Worm (Caenorhabditis elegans) whole organism, young adult: Measurements from ENCODE around the gene dao-3.

Source experiments
- B0261.1 ChIP-seq: sonication (generic microtip); optimal IDR thresholded peaks from 2 replicates; lab custom pipeline; 2016; ENCODE audit warnings: mild to moderate bottlenecking, missing genetic modification characterization, moderate library complexity, missing compliant biosample characterization
- B0336.3 ChIP-seq: fragments of 200-800 bp; sonication (Bioruptor generic); IDR thresholded peaks from 2 replicates; pipeline ENCODE4 v1.3.6; 2022; ENCODE audit warnings: missing genetic modification characterization, missing compliant biosample characterization
- F23B12.7 ChIP-seq: sonication (generic microtip); optimal IDR thresholded peaks from 2 replicates; lab custom pipeline; 2017; ENCODE audit warnings: missing genetic modification characterization, mild to moderate bottlenecking, missing compliant biosample characterization, antibody characterized with exemption, moderate library complexity; ENCODE audit not compliant: insufficient read depth
- F49E8.2 ChIP-seq: sonication (generic microtip); optimal IDR thresholded peaks from 3 replicates; lab custom pipeline; 2017; ENCODE audit warnings: missing genetic modification characterization, mild to moderate bottlenecking, missing compliant biosample characterization, antibody characterized with exemption, moderate library complexity; ENCODE audit not compliant: insufficient read depth
- F55B11.4 ChIP-seq: sonication (generic microtip); optimal IDR thresholded peaks from 2 replicates; lab custom pipeline; 2016; ENCODE audit warnings: missing compliant biosample characterization, missing genetic modification characterization, borderline replicate concordance; ENCODE audit not compliant: insufficient read depth
- Y53F4B.3 ChIP-seq: fragments of 200-800 bp; sonication (Bioruptor generic); IDR thresholded peaks from 2 replicates; pipeline ENCODE4 v1.3.6; 2022; ENCODE audit warnings: missing genetic modification reagents, missing genetic modification characterization, missing compliant biosample characterization
- Y56A3A.18 ChIP-seq: fragments of 200-800 bp; sonication (Bioruptor generic); IDR thresholded peaks from 2 replicates; pipeline ENCODE4 v1.3.6; 2022; ENCODE audit warnings: missing genetic modification reagents, missing genetic modification characterization, missing compliant biosample characterization
- Y79H2A.3 ChIP-seq: fragments of 200-800 bp; sonication (Bioruptor generic); conservative IDR thresholded peaks from 2 replicates; pipeline ENCODE4 v1.3.6; 2022; ENCODE audit warnings: missing genetic modification reagents, missing genetic modification characterization, missing compliant biosample characterization
- attf-3 ChIP-seq: fragments of 200-800 bp; sonication (Bioruptor generic); conservative IDR thresholded peaks from 2 replicates; pipeline ENCODE4 v1.3.6; 2022; ENCODE audit warnings: missing genetic modification reagents, missing genetic modification characterization, missing compliant biosample characterization
- attf-6 ChIP-seq: fragments of 200-800 bp; sonication (Bioruptor generic); IDR thresholded peaks from 2 replicates; pipeline ENCODE4 v1.3.6; 2022; ENCODE audit warnings: missing genetic modification reagents, missing genetic modification characterization, missing compliant biosample characterization
- ceh-100 ChIP-seq: fragments of 200-800 bp; sonication (Bioruptor generic); IDR thresholded peaks from 2 replicates; pipeline ENCODE4 v1.3.6; 2022; ENCODE audit warnings: missing genetic modification reagents, missing genetic modification characterization, missing compliant biosample characterization
- ceh-40 ChIP-seq: fragments of 200-800 bp; sonication (Bioruptor generic); IDR thresholded peaks from 2 replicates; pipeline ENCODE4 v1.3.6; 2022; ENCODE audit warnings: missing genetic modification characterization, missing compliant biosample characterization
- ekl-4 ChIP-seq: fragments of 200-800 bp; sonication (Bioruptor generic); IDR thresholded peaks from 2 replicates; pipeline ENCODE4 v1.3.6; 2022; ENCODE audit warnings: missing genetic modification reagents, missing genetic modification characterization, missing compliant biosample characterization
- him-1 ChIP-seq: sonication (generic microtip); optimal IDR thresholded peaks from 2 replicates; lab custom pipeline; 2016; ENCODE audit warnings: missing genotype, missing genetic modification reagents, missing genetic modification characterization, missing compliant biosample characterization
- hlh-26 ChIP-seq: fragments of 200-800 bp; sonication (Bioruptor generic); conservative IDR thresholded peaks from 2 replicates; pipeline ENCODE4 v1.3.6; 2022; ENCODE audit warnings: missing genetic modification reagents, missing genetic modification characterization, missing compliant biosample characterization
- hmg-20 ChIP-seq: fragments of 200-800 bp; sonication (Bioruptor generic); IDR thresholded peaks from 2 replicates; pipeline ENCODE4 v1.3.6; 2022; ENCODE audit warnings: missing genetic modification reagents, missing genetic modification characterization, missing compliant biosample characterization
- hrde-1 ChIP-seq: sonication (generic microtip); optimal IDR thresholded peaks from 2 replicates; lab custom pipeline; 2016; ENCODE audit warnings: missing genetic modification characterization, mild to moderate bottlenecking, missing compliant biosample characterization, moderate library complexity, missing genotype, missing genetic modification reagents, borderline replicate concordance
- hsf-1 ChIP-seq: fragments of 200-800 bp; sonication (Bioruptor generic); IDR thresholded peaks from 2 replicates; pipeline ENCODE4 v1.3.6; 2022; ENCODE audit warnings: missing genetic modification reagents, missing genetic modification characterization, missing compliant biosample characterization
- lag-1 ChIP-seq: fragments of 200-800 bp; sonication (Bioruptor generic); IDR thresholded peaks from 2 replicates; pipeline ENCODE4 v1.3.6; 2022; ENCODE audit warnings: missing genetic modification reagents, missing genetic modification characterization, missing compliant biosample characterization
- let-607 ChIP-seq, 2 experiments: fragments of 200-800 bp in 1 of 2; sonication (Bioruptor generic) in 1 of 2; sonication (generic microtip) in 1 of 2; optimal IDR thresholded peaks; 2 replicates each; lab custom pipeline; 2016 to 2018; ENCODE audit warnings: mild to moderate bottlenecking in 2 of 2, missing compliant biosample characterization in 2 of 2, missing genetic modification characterization in 2 of 2, moderate library complexity in 2 of 2, missing genotype in 1 of 2
- lin-40 ChIP-seq: sonication (generic microtip); optimal IDR thresholded peaks from 2 replicates; lab custom pipeline; 2016; ENCODE audit warnings: missing genetic modification characterization, mild to moderate bottlenecking, missing compliant biosample characterization, missing genotype, missing genetic modification reagents
- madf-10 ChIP-seq: sonication (generic microtip); optimal IDR thresholded peaks from 2 replicates; lab custom pipeline; 2016; ENCODE audit warnings: mild to moderate bottlenecking, missing genetic modification characterization, missing compliant biosample characterization
- madf-8 ChIP-seq: fragments of 200-800 bp; sonication (Bioruptor generic); conservative IDR thresholded peaks from 2 replicates; pipeline ENCODE4 v1.3.6; 2022; ENCODE audit warnings: missing genetic modification reagents, missing genetic modification characterization, missing compliant biosample characterization
- nfya-2 ChIP-seq: fragments of 200-800 bp; sonication (Bioruptor generic); IDR thresholded peaks from 2 replicates; pipeline ENCODE4 v1.3.6; 2022; ENCODE audit warnings: missing genetic modification reagents, missing genetic modification characterization, missing compliant biosample characterization
- rcor-1 ChIP-seq: fragments of 200-800 bp; sonication (Bioruptor generic); IDR thresholded peaks from 2 replicates; pipeline ENCODE4 v1.3.6; 2022; ENCODE audit warnings: missing genetic modification reagents, missing genetic modification characterization, missing compliant biosample characterization
- sdz-38 ChIP-seq: sonication (generic microtip); optimal IDR thresholded peaks from 2 replicates; lab custom pipeline; 2016; ENCODE audit warnings: missing genotype, missing genetic modification characterization, missing compliant biosample characterization
- snpc-3.4 ChIP-seq: sonication (generic microtip); optimal IDR thresholded peaks from 2 replicates; lab custom pipeline; 2017; ENCODE audit warnings: missing genetic modification characterization, mild to moderate bottlenecking, missing compliant biosample characterization, antibody characterized with exemption, moderate library complexity, missing genotype, missing genetic modification reagents
- snpc-4 ChIP-seq, 5 experiments: fragments of 150-350 bp in 1 of 5; sonication (generic microtip) in 4 of 5; optimal IDR thresholded peaks; 2 replicates each; lab custom pipeline; 2014 to 2018; ENCODE audit warnings: missing genetic modification characterization in 5 of 5, missing biosample characterization in 3 of 5, antibody characterized with exemption in 2 of 5, mild to moderate bottlenecking in 2 of 5, missing compliant biosample characterization in 2 of 5, missing genotype in 2 of 5, moderate library complexity in 2 of 5, missing genetic modification reagents in 1 of 5
- unc-130 ChIP-seq: sonication (generic microtip); optimal IDR thresholded peaks from 2 replicates; lab custom pipeline; 2016; ENCODE audit warnings: missing genetic modification reagents, missing genetic modification characterization, missing compliant biosample characterization
- unc-62 ChIP-seq: fragments of 150-350 bp; optimal IDR thresholded peaks from 2 replicates; lab custom pipeline; 2014; ENCODE audit warnings: missing biosample characterization, missing genetic modification reagents, missing genetic modification characterization
- zfh-2 ChIP-seq: fragments of 200-800 bp; sonication (Bioruptor generic); conservative IDR thresholded peaks from 2 replicates; pipeline ENCODE4 v1.3.6; 2022; ENCODE audit warnings: missing genetic modification reagents, missing genetic modification characterization, missing compliant biosample characterization
- zim-3 ChIP-seq: sonication (generic microtip); optimal IDR thresholded peaks from 2 replicates; lab custom pipeline; 2017; ENCODE audit warnings: mild to moderate bottlenecking, missing genetic modification characterization, moderate library complexity, missing compliant biosample characterization
- ztf-25 ChIP-seq: fragments of 200-800 bp; sonication (Bioruptor generic); IDR thresholded peaks from 2 replicates; pipeline ENCODE4 v1.3.6; 2022; ENCODE audit warnings: missing genetic modification reagents, missing genetic modification characterization, missing compliant biosample characterization

dao-3 gene

ce11 chrX:8086450-8086724, at the start of gene dao-3:
dao-3 (minus strand) TSS chrX:8086550.
- TF ChIP-seq lag-1 (GFP tag; lab: Robert Waterston, UW) (no peak), ekl-4 (GFP tag; lab: Robert Waterston, UW) (no peak)
- TF ChIP-seq, all 124 proteins: peak for 0

ce11 chrX:8129543-8129942, 43.2 kb upstream of the dao-3 start, which contains the start of gene frpr-1:
frpr-1 (minus strand) TSS chrX:8129643.
- no peak for TF ChIP-seq nfya-2
- TF ChIP-seq let-607 (tag; optimal IDR thresholded peaks at IDR 0.05; lab: Kevin White, UChicago), result no peak
- no peak for TF ChIP-seq Y56A3A.18 (GFP tag; lab: Robert Waterston, UW)
- no peak for TF ChIP-seq ceh-100 (GFP tag; lab: Robert Waterston, UW)
- no peak for TF ChIP-seq sdz-38
- no peak for TF ChIP-seq Y53F4B.3
- no peak for TF ChIP-seq ceh-40 (GFP tag; lab: Robert Waterston, UW)
- TF ChIP-seq rcor-1 (GFP tag; lab: Robert Waterston, UW), result no peak
- TF ChIP-seq B0261.1, result no peak
- TF ChIP-seq hrde-1 (tag; lab: Kevin White, UChicago), result no peak
- TF ChIP-seq madf-10 (tag; lab: Kevin White, UChicago), result no peak
- no peak for TF ChIP-seq F49E8.2 (tag; lab: Kevin White, UChicago)
- TF ChIP-seq B0336.3 (GFP tag; lab: Robert Waterston, UW), result no peak
- TF ChIP-seq attf-6, result no peak
- no peak for TF ChIP-seq snpc-4 (GFP tag; optimal IDR thresholded peaks at IDR 0.05; lab: Kevin White, UChicago)
- no peak for TF ChIP-seq snpc-4 (tag; optimal IDR thresholded peaks at IDR 0.05; lab: Kevin White, UChicago)
- no peak for TF ChIP-seq hsf-1 (GFP tag; lab: Robert Waterston, UW)
- TF ChIP-seq, all 124 proteins: peak for 0

ce11 chrX:8123194-8123593, 36.8 kb upstream of the dao-3 start, which contains the start of gene C02B8.12:
C02B8.12 (minus strand) TSS chrX:8123368.
- TF ChIP-seq lag-1 (GFP tag; lab: Robert Waterston, UW) (no peak), lin-40 (tag; lab: Kevin White, UChicago) (no peak), hmg-20 (no peak)

ce11 chrX:8120281-8120680, 33.9 kb upstream of the dao-3 start:
- TF ChIP-seq zim-3 (no peak), unc-62 (GFP tag; lab: Kevin White, UChicago) (no peak), F23B12.7 (no peak), Y79H2A.3 (GFP tag; lab: Robert Waterston, UW) (no peak), zfh-2 (GFP tag; lab: Robert Waterston, UW) (no peak), snpc-3.4 (tag; lab: Kevin White, UChicago) (no peak), F55B11.4 (tag; lab: Kevin White, UChicago) (no peak), ceh-40 (GFP tag; lab: Robert Waterston, UW) (no peak), unc-130 (GFP tag; lab: Kevin White, UChicago) (no peak), ztf-25 (GFP tag; lab: Robert Waterston, UW) (no peak), attf-3 (GFP tag; lab: Robert Waterston, UW) (no peak), hlh-26 (GFP tag; lab: Robert Waterston, UW) (no peak), madf-8 (GFP tag; lab: Robert Waterston, UW) (no peak), let-607 (tag; optimal IDR thresholded peaks at IDR 0.05; lab: Kevin White, UChicago) (no peak), him-1 (tag; lab: Kevin White, UChicago) (no peak)
